Worm (Caenorhabditis elegans) whole organism, L2 larva: Measurements from ENCODE around the gene ZK6.6.

Source experiments
- Y55F3AM.14 ChIP-seq: fragments of 200-800 bp; sonication (Bioruptor generic); optimal IDR thresholded peaks from 2 replicates; lab custom pipeline; 2018; ENCODE audit warnings: mild to moderate bottlenecking, missing genetic modification characterization, missing compliant biosample characterization
- ama-1 ChIP-seq: fragments of 150-350 bp; optimal IDR thresholded peaks from 2 replicates; lab custom pipeline; 2018; ENCODE audit warnings: inconsistent platforms
- fos-1 ChIP-seq: fragments of 150-350 bp; optimal IDR thresholded peaks from 2 replicates; lab custom pipeline; 2014; ENCODE audit warnings: missing biosample characterization, missing genetic modification characterization
- mdl-1 ChIP-seq, 2 experiments: fragments of 150-350 bp in 1 of 2; sonication (generic microtip) in 1 of 2; optimal IDR thresholded peaks; 2 replicates each; lab custom pipeline; 2017; ENCODE audit warnings: missing biosample characterization in 2 of 2, missing genetic modification characterization in 2 of 2
- unc-62 ChIP-seq: fragments of 150-350 bp; optimal IDR thresholded peaks from 2 replicates; lab custom pipeline; 2014; ENCODE audit warnings: missing biosample characterization, missing genetic modification reagents, missing genetic modification characterization

- TF ChIP-seq fos-1 = no peak
- TF ChIP-seq ama-1 (lab: Kevin White, UChicago) = no peak
- no peak for TF ChIP-seq mdl-1 (tag; optimal IDR thresholded peaks at IDR 0.05; lab: Kevin White, UChicago)
- TF ChIP-seq unc-62 (GFP tag; lab: Kevin White, UChicago) = no peak
- no peak for TF ChIP-seq Y55F3AM.14 (GFP tag; lab: Kevin White, UChicago)
These were observed 49.6 kb downstream of the ZK6.6 start, which contains the start of gene B0554.1 for ce11 chrV:438094-438493.
